Fruit fly (Drosophila melanogaster) whole organism, embryonic: ENCODE results near the gene CG42246.
A peak's percentile ranks its signal among the peaks of the same experiment; 100 is the strongest.

Experiments used
- Asciz ChIP-seq: fragments of 200-800 bp; sonication (Bioruptor generic); optimal IDR thresholded peaks from 2 replicates; lab custom pipeline; 2017; ENCODE audit warnings: missing biosample characterization, mild to moderate bottlenecking, missing genetic modification characterization, missing genetic modification reagents
- Blimp-1 ChIP-seq: fragments of 200-800 bp; sonication (Bioruptor generic); optimal IDR thresholded peaks from 3 replicates; lab custom pipeline; 2018; ENCODE audit warnings: missing biosample characterization, missing genetic modification characterization, mild to moderate bottlenecking, moderate library complexity, missing genetic modification reagents
- BtbVII ChIP-seq: fragments of 200-800 bp; sonication (Bioruptor generic); optimal IDR thresholded peaks from 3 replicates; lab custom pipeline; 2017; ENCODE audit warnings: missing biosample characterization, mild to moderate bottlenecking, missing genetic modification characterization
- CG10321 ChIP-seq: fragments of 200-800 bp; sonication (Bioruptor generic); IDR thresholded peaks from 2 replicates; pipeline ENCODE4 v1.3.6; 2022; ENCODE audit warnings: missing biosample characterization, missing genetic modification characterization
- CG11456 ChIP-seq: fragments of 200-800 bp; sonication (Bioruptor generic); IDR thresholded peaks from 3 replicates; pipeline ENCODE4 v1.3.6; 2022; ENCODE audit warnings: missing biosample characterization, missing genetic modification characterization
- CG1233 ChIP-seq: fragments of 200-800 bp; sonication (Bioruptor generic); optimal IDR thresholded peaks from 4 replicates; lab custom pipeline; 2018; ENCODE audit warnings: missing biosample characterization, mild to moderate bottlenecking, missing genetic modification characterization
- CG1603 ChIP-seq: fragments of 200-800 bp; sonication (Bioruptor generic); optimal IDR thresholded peaks from 2 replicates; lab custom pipeline; 2019; ENCODE audit warnings: missing biosample characterization, mild to moderate bottlenecking, missing genetic modification characterization, moderate library complexity
- CG16815 ChIP-seq: fragments of 200-800 bp; sonication (Bioruptor generic); optimal IDR thresholded peaks from 3 replicates; lab custom pipeline; 2017; ENCODE audit warnings: missing biosample characterization, mild to moderate bottlenecking, missing genetic modification characterization
- CG16863 ChIP-seq: fragments of 200-800 bp; sonication (Bioruptor generic); optimal IDR thresholded peaks from 3 replicates; lab custom pipeline; 2016; ENCODE audit warnings: missing biosample characterization, missing genetic modification characterization
- CG1832 ChIP-seq: fragments of 200-800 bp; sonication (Bioruptor generic); optimal IDR thresholded peaks from 2 replicates; lab custom pipeline; 2017; ENCODE audit warnings: missing biosample characterization, mild to moderate bottlenecking, missing genetic modification characterization, inconsistent platforms
- CG2199 ChIP-seq: fragments of 200-800 bp; sonication (Bioruptor generic); IDR thresholded peaks from 3 replicates; pipeline ENCODE4 v1.3.6; 2022; ENCODE audit warnings: missing biosample characterization, missing genetic modification characterization
- CG34376 ChIP-seq: fragments of 200-800 bp; sonication (Bioruptor generic); optimal IDR thresholded peaks from 2 replicates; lab custom pipeline; 2018; ENCODE audit warnings: missing biosample characterization, mild to moderate bottlenecking, missing genetic modification characterization
- CG4617 ChIP-seq: fragments of 200-800 bp; sonication (Bioruptor generic); optimal IDR thresholded peaks from 3 replicates; lab custom pipeline; 2016; ENCODE audit warnings: missing biosample characterization, missing genetic modification characterization, borderline replicate concordance
- CG6683 ChIP-seq: fragments of 200-800 bp; sonication (Bioruptor generic); optimal IDR thresholded peaks from 2 replicates; lab custom pipeline; 2017; ENCODE audit warnings: missing biosample characterization, mild to moderate bottlenecking, missing genetic modification characterization, missing genetic modification reagents
- CG7786 ChIP-seq: fragments of 200-800 bp; sonication (Bioruptor generic); optimal IDR thresholded peaks from 2 replicates; lab custom pipeline; 2016; ENCODE audit warnings: missing biosample characterization, missing genetic modification characterization
- CG7839 ChIP-seq: fragments of 200-800 bp; sonication (Bioruptor generic); optimal IDR thresholded peaks from 3 replicates; lab custom pipeline; 2018; ENCODE audit warnings: missing biosample characterization, mild to moderate bottlenecking, missing genetic modification characterization, moderate library complexity
- CG9876 ChIP-seq: fragments of 200-800 bp; sonication (Bioruptor generic); optimal IDR thresholded peaks from 2 replicates; lab custom pipeline; 2016; ENCODE audit warnings: missing biosample characterization, missing genetic modification characterization
- CHES-1-like ChIP-seq: fragments of 200-800 bp; sonication (Bioruptor generic); optimal IDR thresholded peaks from 2 replicates; lab custom pipeline; 2016; ENCODE audit warnings: missing biosample characterization, missing genetic modification characterization
- CoRest ChIP-seq: fragments of 200-800 bp; sonication (Bioruptor generic); optimal IDR thresholded peaks from 3 replicates; lab custom pipeline; 2018; ENCODE audit warnings: missing biosample characterization, mild to moderate bottlenecking, missing genetic modification characterization, moderate library complexity
- Deaf1 ChIP-seq: fragments of 200-800 bp; optimal IDR thresholded peaks from 3 replicates; lab custom pipeline; 2019; ENCODE audit warnings: missing biosample characterization, mild to moderate bottlenecking, missing genetic modification characterization, moderate library complexity
- Eip74EF ChIP-seq, 2 experiments: fragments of 200-800 bp in 1 of 2; fragments of >200 bp in 1 of 2; sonication (Bioruptor generic) in 1 of 2; optimal IDR thresholded peaks; 2 replicates each; lab custom pipeline; 2017 to 2019; ENCODE audit warnings: missing biosample characterization in 2 of 2, missing genetic modification characterization in 2 of 2, mild to moderate bottlenecking in 1 of 2, moderate library complexity in 1 of 2
- Ets65A ChIP-seq: fragments of 200-800 bp; sonication (Bioruptor generic); peaks from one replicate; lab custom pipeline; 2016; ENCODE audit warnings: missing biosample characterization, missing genetic modification characterization
- Hr3 ChIP-seq: fragments of 200-800 bp; sonication (Bioruptor generic); optimal IDR thresholded peaks from 3 replicates; lab custom pipeline; 2016; ENCODE audit warnings: missing biosample characterization, missing genetic modification characterization
- MBD-R2 ChIP-seq: fragments of 200-800 bp; sonication (Bioruptor generic); IDR thresholded peaks from 2 replicates; pipeline ENCODE4 v1.3.6; 2022; ENCODE audit warnings: missing biosample characterization, missing genetic modification characterization
- Mad ChIP-seq: fragments of 200-800 bp; sonication (Bioruptor generic); optimal IDR thresholded peaks from 2 replicates; lab custom pipeline; 2016; ENCODE audit warnings: missing biosample characterization, missing genetic modification characterization
- NFAT ChIP-seq: fragments of 200-800 bp; sonication (Bioruptor generic); IDR thresholded peaks from 2 replicates; pipeline ENCODE4 v1.3.6; 2022; ENCODE audit warnings: missing biosample characterization, missing genetic modification characterization
- Nf-YA ChIP-seq: fragments of 200-800 bp; sonication (Bioruptor generic); IDR thresholded peaks from 2 replicates; pipeline ENCODE4 v1.3.6; 2022; ENCODE audit warnings: missing biosample characterization, missing genetic modification characterization
- Nf-YB ChIP-seq: fragments of 200-800 bp; sonication (Bioruptor generic); optimal IDR thresholded peaks from 3 replicates; lab custom pipeline; 2019; ENCODE audit warnings: missing biosample characterization, mild to moderate bottlenecking, missing genetic modification characterization, moderate library complexity
- Nf-YC ChIP-seq: fragments of 200-800 bp; optimal IDR thresholded peaks from 3 replicates; lab custom pipeline; 2019; ENCODE audit warnings: missing biosample characterization, mild to moderate bottlenecking, missing genetic modification characterization, moderate library complexity
- Six4 ChIP-seq: fragments of 200-800 bp; sonication (Bioruptor generic); optimal IDR thresholded peaks from 2 replicates; lab custom pipeline; 2016; ENCODE audit warnings: missing biosample characterization, missing genetic modification characterization
- Sox100B ChIP-seq: fragments of 200-800 bp; sonication (Bioruptor generic); optimal IDR thresholded peaks from 3 replicates; lab custom pipeline; 2018; ENCODE audit warnings: missing biosample characterization, mild to moderate bottlenecking, missing genetic modification characterization
- cg ChIP-seq: fragments of 200-800 bp; sonication (Bioruptor generic); optimal IDR thresholded peaks from 3 replicates; lab custom pipeline; 2019; ENCODE audit warnings: missing biosample characterization, mild to moderate bottlenecking, missing genetic modification characterization, moderate library complexity
- cwo ChIP-seq: fragments of 200-800 bp; sonication (Bioruptor generic); optimal IDR thresholded peaks from 3 replicates; lab custom pipeline; 2017; ENCODE audit warnings: missing biosample characterization, missing genetic modification characterization, mild to moderate bottlenecking, moderate library complexity, missing genetic modification reagents
- dmrt11E ChIP-seq: fragments of 200-800 bp; sonication (Bioruptor generic); optimal IDR thresholded peaks from 3 replicates; lab custom pipeline; 2018; ENCODE audit warnings: missing biosample characterization, mild to moderate bottlenecking, missing genetic modification characterization, moderate library complexity
- ham ChIP-seq: fragments of 200-800 bp; sonication (Bioruptor generic); IDR thresholded peaks from 2 replicates; pipeline ENCODE4 v1.3.6; 2022; ENCODE audit warnings: missing biosample characterization, missing genetic modification characterization
- otp ChIP-seq: fragments of 200-800 bp; sonication (Bioruptor generic); IDR thresholded peaks from 3 replicates; pipeline ENCODE4, ENCODE4 v1.3.6; 2022; ENCODE audit warnings: missing biosample characterization, missing genetic modification characterization
- prd ChIP-seq, 3 experiments: fragments of >200 bp in 2 of 3; fragments of 200-800 bp in 1 of 3; sonication (Bioruptor generic) in 1 of 3; optimal IDR thresholded peaks in 2 of 3; IDR thresholded peaks in 1 of 3; 2 replicates in 2 of 3; 3 replicates in 1 of 3; pipeline versions ENCODE4 v1.3.6 to Lab custom; 2017 to 2022; ENCODE audit warnings: missing biosample characterization in 1 of 3, missing genetic modification characterization in 1 of 3
- repo ChIP-seq: fragments of 200-800 bp; sonication (Bioruptor generic); optimal IDR thresholded peaks from 2 replicates; lab custom pipeline; 2016; ENCODE audit warnings: missing biosample characterization, missing genetic modification characterization
- sens ChIP-seq: fragments of 200-800 bp; sonication (Bioruptor generic); peaks from one replicate; lab custom pipeline; 2016; ENCODE audit warnings: missing biosample characterization, missing genetic modification characterization
- tin ChIP-seq: fragments of 200-800 bp; sonication (Bioruptor generic); optimal IDR thresholded peaks from 3 replicates; lab custom pipeline; 2016; ENCODE audit warnings: missing biosample characterization, missing genetic modification characterization
- z ChIP-seq: fragments of 200-800 bp; sonication (Bioruptor generic); IDR thresholded peaks from 3 replicates; pipeline ENCODE4 v1.3.6; 2022; ENCODE audit warnings: missing biosample characterization, missing genetic modification characterization

CG42246 gene

dm6 chrX:7379569-7379968, 32.1 kb downstream of the CG42246 start:
- TF ChIP-seq Mad = no peak
- TF ChIP-seq tin (GFP tag; lab: Kevin White, UChicago) = no peak
- no peak for TF ChIP-seq CHES-1-like (GFP tag; lab: Kevin White, UChicago)
- no peak for TF ChIP-seq prd (optimal IDR thresholded peaks at IDR 0.05; lab: Kevin White, UChicago)
- TF ChIP-seq prd (GFP tag; IDR thresholded peaks at IDR 0.05; lab: Robert Waterston, UW) = 0 out of 3 replicates have a peak, but pooled peaks have one; percentile 12
- peak; percentile 14 for TF ChIP-seq dmrt11E (tag; lab: Kevin White, UChicago)
- TF ChIP-seq CG7786 (GFP tag; lab: Kevin White, UChicago) = no peak
- no peak for TF ChIP-seq CG16863 (GFP tag; lab: Kevin White, UChicago)
- TF ChIP-seq Sox100B (GFP tag; lab: Kevin White, UChicago) = no peak
- no peak for TF ChIP-seq CG1233 (GFP tag; lab: Kevin White, UChicago)
- TF ChIP-seq CG9876 (GFP tag; lab: Kevin White, UChicago) = no peak
- TF ChIP-seq CoRest (tag; lab: Kevin White, UChicago) = no peak
- TF ChIP-seq BtbVII (GFP tag; lab: Kevin White, UChicago) = no peak
- TF ChIP-seq CG4617 (GFP tag; lab: Kevin White, UChicago) = no peak
- TF ChIP-seq CG1603 (tag; lab: Kevin White, UChicago) = peak; percentile 14
- no peak for TF ChIP-seq CG16815 (GFP tag; lab: Kevin White, UChicago)
- TF ChIP-seq ham = no peak
- TF ChIP-seq CG11456 (GFP tag; lab: Robert Waterston, UW) = no peak
- no peak for TF ChIP-seq Six4 (GFP tag; lab: Kevin White, UChicago)
- peak; percentile 43 for TF ChIP-seq sens (GFP tag; lab: Kevin White, UChicago)
- no peak for TF ChIP-seq CG7839 (tag; lab: Kevin White, UChicago)
- no peak for TF ChIP-seq MBD-R2 (GFP tag; lab: Robert Waterston, UW)
- TF ChIP-seq Blimp-1 (GFP tag; lab: Kevin White, UChicago) = no peak
- TF ChIP-seq CG6683 (GFP tag; lab: Kevin White, UChicago) = no peak

dm6 chrX:7377840-7378239, 33.9 kb downstream of the CG42246 start, which contains the start of gene CheA7a:
Gene CheA7a, plus strand, starts transcription at chrX:7378140.
- TF ChIP-seq otp (GFP tag; lab: Robert Waterston, UW) (no peak), Ets65A (GFP tag; lab: Kevin White, UChicago) (peak; percentile 77)

dm6 chrX:7372475-7372874, 39.2 kb downstream of the CG42246 start:
- peak; percentile 30 for TF ChIP-seq Ets65A (GFP tag; lab: Kevin White, UChicago)
- no peak for TF ChIP-seq Hr3
- peak; percentile 51 for TF ChIP-seq sens (GFP tag; lab: Kevin White, UChicago)

- TF ChIP-seq Eip74EF (GFP tag; optimal IDR thresholded peaks at IDR 0.05; lab: Kevin White, UChicago) (no peak), NFAT (no peak), Nf-YA (0 out of 2 replicates have a peak, but pooled peaks have one; percentile 12), cwo (no peak), cg (GFP tag; lab: Kevin White, UChicago) (peak; percentile 26), CG10321 (GFP tag; lab: Robert Waterston, UW) (peak; percentile 74), repo (GFP tag; lab: Kevin White, UChicago) (no peak), CG34376 (GFP tag; lab: Kevin White, UChicago) (no peak), Deaf1 (peak; percentile 66), z (peak; percentile 39; the same call in 1 of the 3 replicates), Nf-YC (peak; percentile 94), Ets65A (GFP tag; lab: Kevin White, UChicago) (peak; percentile 3), CG1832 (GFP tag; lab: Kevin White, UChicago) (peak; percentile 40), CG2199 (GFP tag; lab: Robert Waterston, UW) (0 out of 3 replicates have a peak, but pooled peaks have one; percentile 17), Nf-YB (GFP tag; lab: Kevin White, UChicago) (peak; percentile 93), Asciz (GFP tag; lab: Kevin White, UChicago) (no peak)
- TF ChIP-seq, all 482 proteins: peak for 10
Observed at dm6 chrX:7368361-7368760, 43.3 kb downstream of the CG42246 start.
